Worm (Caenorhabditis elegans) whole organism, mixed stage, embryonic: Measurements from ENCODE around the gene srz-48.
"Not testable (repeated sequence)": the region's sequence is repeated elsewhere in the genome, so short reads cannot be mapped to it uniquely, and the experiment has no call there.

Source experiments
- ceh-83 ChIP-seq: fragments of 200-800 bp; sonication (Bioruptor generic); optimal IDR thresholded peaks from 2 replicates; lab custom pipeline; 2018; ENCODE audit warnings: mild to moderate bottlenecking, missing genetic modification characterization, missing compliant biosample characterization
- ces-1 ChIP-seq: fragments of 150-350 bp; optimal IDR thresholded peaks from 2 replicates; lab custom pipeline; 2014; ENCODE audit warnings: missing biosample characterization, missing genetic modification reagents, missing genetic modification characterization
- drap-1 ChIP-seq: fragments of 200-800 bp; sonication (Bioruptor generic); optimal IDR thresholded peaks from 3 replicates; lab custom pipeline; 2018; ENCODE audit warnings: mild to moderate bottlenecking, missing genetic modification characterization, missing compliant biosample characterization
- elt-3 ChIP-seq: fragments of 150-350 bp; optimal IDR thresholded peaks from 2 replicates; lab custom pipeline; 2014; ENCODE audit warnings: missing biosample characterization, missing genetic modification characterization
- lin-13 ChIP-seq: fragments of 150-350 bp; optimal IDR thresholded peaks from 2 replicates; lab custom pipeline; 2014; ENCODE audit warnings: missing biosample characterization, missing genetic modification characterization
- lsy-2 ChIP-seq: fragments of 150-350 bp; optimal IDR thresholded peaks from 2 replicates; lab custom pipeline; 2014; ENCODE audit warnings: missing biosample characterization, missing genetic modification characterization
- mab-5 ChIP-seq: fragments of 150-350 bp; optimal IDR thresholded peaks from 2 replicates; lab custom pipeline; 2014; ENCODE audit warnings: missing biosample characterization, missing genetic modification characterization
- mep-1 ChIP-seq: fragments of 150-350 bp; optimal IDR thresholded peaks from 2 replicates; lab custom pipeline; 2017; ENCODE audit warnings: missing biosample characterization, missing genetic modification reagents, missing genetic modification characterization, inconsistent platforms
- nhr-28 ChIP-seq: fragments of 150-350 bp; optimal IDR thresholded peaks from 2 replicates; lab custom pipeline; 2014; ENCODE audit warnings: missing biosample characterization, missing genetic modification characterization
- nhr-76 ChIP-seq: sonication (generic microtip); optimal IDR thresholded peaks from 2 replicates; lab custom pipeline; 2017; ENCODE audit warnings: missing biosample characterization, missing genetic modification characterization
- snpc-4 ChIP-seq: fragments of 150-350 bp; optimal IDR thresholded peaks from 2 replicates; lab custom pipeline; 2014; ENCODE audit warnings: missing biosample characterization, missing genetic modification characterization
- unc-39 ChIP-seq: fragments of 150-350 bp; optimal IDR thresholded peaks from 2 replicates; lab custom pipeline; 2014; ENCODE audit warnings: missing biosample characterization, missing genetic modification characterization
- unc-62 ChIP-seq: fragments of 150-350 bp; optimal IDR thresholded peaks from 2 replicates; lab custom pipeline; 2014; ENCODE audit warnings: missing biosample characterization, missing genetic modification reagents, missing genetic modification characterization
- ztf-11 ChIP-seq: fragments of 150-350 bp; optimal IDR thresholded peaks from 2 replicates; lab custom pipeline; 2014; ENCODE audit warnings: missing biosample characterization, missing genetic modification characterization

DNA sequence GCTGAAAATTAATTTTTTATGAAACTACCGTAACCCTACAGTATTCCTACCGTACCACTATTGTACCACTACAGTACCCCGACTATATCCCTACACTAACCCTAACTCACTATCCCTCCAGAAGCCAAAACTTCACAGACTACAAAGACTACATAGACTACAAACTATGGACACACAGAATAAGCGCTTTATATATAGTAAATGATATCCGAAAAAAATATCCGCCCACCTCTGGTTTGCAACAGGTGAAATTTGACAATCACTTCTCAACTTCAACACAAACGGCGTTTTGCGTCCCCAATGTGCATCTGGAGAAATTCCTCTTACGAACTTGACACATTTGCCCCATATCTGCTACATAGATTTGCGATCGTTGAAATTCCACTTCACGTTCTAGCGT is 50.0 kb downstream of the srz-48 start, which contains the start of gene srh-132:
- not testable (repeated sequence) for TF ChIP-seq nhr-28 (tag; lab: Kevin White, UChicago); unc-39 (tag; lab: Kevin White, UChicago); unc-62 (GFP tag; lab: Kevin White, UChicago); nhr-76 (tag; lab: Kevin White, UChicago); drap-1 (GFP tag; lab: Kevin White, UChicago); mep-1 (tag; lab: Kevin White, UChicago); ceh-83 (GFP tag; lab: Kevin White, UChicago); snpc-4; ztf-11 (tag; lab: Kevin White, UChicago); elt-3 (tag; lab: Kevin White, UChicago); ces-1 (GFP tag; lab: Kevin White, UChicago); mab-5; lsy-2 (tag; lab: Kevin White, UChicago); lin-13
